Fruit fly (Drosophila melanogaster): ENCODE measurements around the gene CG5280.
A peak's percentile ranks its signal among the peaks of the same experiment; 100 is the strongest.

Gene CG5280

dm6 chr3L:9019196-9019662, 29.2 kb upstream of the CG5280 start, which contains the start of gene Doc2 (continued):
- TF ChIP-seq wor (GFP tag; IDR thresholded peaks at IDR 0.05) (no peak), CG12219 (GFP tag; optimal IDR thresholded peaks at IDR 0.05) (no peak), Sry-β (GFP tag; optimal IDR thresholded peaks at IDR 0.05) (no peak), CG9797 (GFP tag; optimal IDR thresholded peaks at IDR 0.05) (no peak), ranshi (GFP tag; IDR thresholded peaks at IDR 0.05) (no peak), CG2116 (GFP tag; optimal IDR thresholded peaks at IDR 0.05) (no peak), az2 (GFP tag; optimal IDR thresholded peaks at IDR 0.05) (no peak), Ets97D (GFP tag; optimal IDR thresholded peaks at IDR 0.05) (no peak), CG4617 (GFP tag; optimal IDR thresholded peaks at IDR 0.05; ENCODE audit: borderline replicate concordance) (no peak), klu (GFP tag; IDR thresholded peaks at IDR 0.05) (no peak), slou (GFP tag; optimal IDR thresholded peaks at IDR 0.05) (no peak), CG12769 (tag; optimal IDR thresholded peaks at IDR 0.05) (no peak), CG12071 (GFP tag; optimal IDR thresholded peaks at IDR 0.05) (no peak), caup (GFP tag; optimal IDR thresholded peaks at IDR 0.05; ENCODE audit: severe bottlenecking) (no peak), CG3281 (GFP tag; optimal IDR thresholded peaks at IDR 0.05) (no peak), tio (GFP tag; optimal IDR thresholded peaks at IDR 0.05) (no peak), tap (tag; optimal IDR thresholded peaks at IDR 0.05) (no peak), dmrt99B (tag; optimal IDR thresholded peaks at IDR 0.05) (no peak), kni (GFP tag; optimal IDR thresholded peaks at IDR 0.05) (peak; percentile 68), CG5953 (GFP tag; IDR thresholded peaks at IDR 0.05) (no peak), salm (tag; optimal IDR thresholded peaks at IDR 0.05) (no peak), CG2889 (GFP tag; IDR thresholded peaks at IDR 0.05) (no peak), unc-4 (GFP tag; IDR thresholded peaks at IDR 0.05; ENCODE audit: partially characterized antibody) (no peak), HmgD (GFP tag; optimal IDR thresholded peaks at IDR 0.05) (peak; percentile 37), CG8765 (GFP tag; IDR thresholded peaks at IDR 0.05) (no peak), MESR4 (GFP tag; optimal IDR thresholded peaks at IDR 0.05) (no peak), CG8359 (GFP tag; optimal IDR thresholded peaks at IDR 0.05; ENCODE audit: borderline replicate concordance) (no peak), CG1832 (GFP tag; optimal IDR thresholded peaks at IDR 0.05) (peak; percentile 94), CG8478 (optimal IDR thresholded peaks at IDR 0.05) (peak; percentile 80), chn (GFP tag; optimal IDR thresholded peaks at IDR 0.05) (no peak), CG10543 (GFP tag; optimal IDR thresholded peaks at IDR 0.05) (no peak), Dek (tag; optimal IDR thresholded peaks at IDR 0.05) (no peak), danr (GFP tag; IDR thresholded peaks at IDR 0.05) (no peak), CG15479 (GFP tag; optimal IDR thresholded peaks at IDR 0.05) (peak; percentile 78), zfh1 (GFP tag; IDR thresholded peaks at IDR 0.05) (no peak), sr (GFP tag; IDR thresholded peaks at IDR 0.05) (peak; percentile 76), croc (GFP tag; conservative IDR thresholded peaks at IDR 0.05) (no peak), Fer2 (tag; optimal IDR thresholded peaks at IDR 0.05) (no peak), Nf-YB (GFP tag; optimal IDR thresholded peaks at IDR 0.05) (peak; percentile 99), br (optimal IDR thresholded peaks at IDR 0.05) (no peak), da (GFP tag; optimal IDR thresholded peaks at IDR 0.05) (no peak), mld (GFP tag; IDR thresholded peaks at IDR 0.05; ENCODE audit: partially characterized antibody) (no peak), Spps (tag; optimal IDR thresholded peaks at IDR 0.05) (no peak), CG11093 (GFP tag; IDR thresholded peaks at IDR 0.05) (no peak), Hr39 (optimal IDR thresholded peaks at IDR 0.05) (no peak), CG31365 (tag; optimal IDR thresholded peaks at IDR 0.05) (no peak), pnt (GFP tag; optimal IDR thresholded peaks at IDR 0.05) (no peak), Fer1 (GFP tag; optimal IDR thresholded peaks at IDR 0.05) (no peak), CG11398 (GFP tag; optimal IDR thresholded peaks at IDR 0.05) (no peak), vnd (GFP tag; IDR thresholded peaks at IDR 0.05; ENCODE audit: partially characterized antibody) (0 out of 3 replicates have a peak, but pooled peaks have one; percentile 14), E2f2 (GFP tag; IDR thresholded peaks at IDR 0.05) (no peak), Jarid2 (GFP tag; optimal IDR thresholded peaks at IDR 0.05) (no peak)
